Worm (Caenorhabditis elegans) whole organism, L4 larva: ENCODE data around the gene tbc-17.

Experiments
- F49E8.2 ChIP-seq: sonication (generic microtip); optimal IDR thresholded peaks from 2 replicates; lab custom pipeline; 2016; ENCODE audit warnings: missing compliant biosample characterization, mild to moderate bottlenecking, missing genetic modification characterization, borderline replicate concordance
- Y48G9A.11 ChIP-seq: fragments of 200-800 bp; sonication (Bioruptor generic); IDR thresholded peaks from 2 replicates; pipeline ENCODE4 v1.3.6; 2022; ENCODE audit warnings: missing genetic modification reagents, missing genetic modification characterization, missing compliant biosample characterization
- Y5F2A.4 ChIP-seq: fragments of 200-800 bp; sonication (Bioruptor generic); optimal IDR thresholded peaks from 2 replicates; lab custom pipeline; 2018; ENCODE audit warnings: mild to moderate bottlenecking, missing genetic modification characterization, missing compliant biosample characterization
- ZK546.5 ChIP-seq, 2 experiments: sonication (generic microtip); optimal IDR thresholded peaks; 2 replicates each; lab custom pipeline; 2017; ENCODE audit warnings: missing biosample characterization in 2 of 2, missing genetic modification characterization in 2 of 2
- aha-1 ChIP-seq: fragments of 150-350 bp; peaks from one replicate; lab custom pipeline; 2014; ENCODE audit warnings: missing biosample characterization, missing genetic modification characterization
- arid-1 ChIP-seq: fragments of 200-800 bp; sonication (Bioruptor generic); conservative IDR thresholded peaks from 2 replicates; pipeline ENCODE4 v1.3.6; 2022; ENCODE audit warnings: missing genetic modification reagents, missing genetic modification characterization, missing compliant biosample characterization
- attf-4 ChIP-seq: sonication (generic microtip); optimal IDR thresholded peaks from 3 replicates; lab custom pipeline; 2017; ENCODE audit warnings: missing biosample characterization, missing genetic modification characterization
- ceh-32 ChIP-seq: sonication (generic microtip); optimal IDR thresholded peaks from 2 replicates; lab custom pipeline; 2016; ENCODE audit warnings: mild to moderate bottlenecking, missing genetic modification characterization, missing compliant biosample characterization; ENCODE audit not compliant: poor library complexity
- ceh-62 ChIP-seq: sonication (generic microtip); optimal IDR thresholded peaks from 2 replicates; lab custom pipeline; 2017; ENCODE audit warnings: missing biosample characterization, missing genetic modification characterization
- ces-1 ChIP-seq: fragments of 150-350 bp; sonication (generic microtip); optimal IDR thresholded peaks from 4 replicates; lab custom pipeline; 2014; ENCODE audit warnings: missing biosample characterization, missing genetic modification reagents, missing genetic modification characterization
- cey-2 ChIP-seq: sonication (generic microtip); optimal IDR thresholded peaks from 3 replicates; lab custom pipeline; 2017; ENCODE audit warnings: missing genetic modification characterization, mild to moderate bottlenecking, missing compliant biosample characterization, antibody characterized with exemption, borderline replicate concordance; ENCODE audit not compliant: insufficient read depth
- ctbp-1 ChIP-seq: fragments of 200-800 bp; sonication (Bioruptor generic); IDR thresholded peaks from 2 replicates; pipeline ENCODE4 v1.3.6; 2022; ENCODE audit warnings: missing genetic modification reagents, missing genetic modification characterization, missing compliant biosample characterization
- daf-16 ChIP-seq, 3 experiments: sonication (generic microtip); optimal IDR thresholded peaks; 2 replicates each; lab custom pipeline; 2016 to 2017; ENCODE audit warnings: missing genetic modification characterization in 3 of 3, missing genetic modification reagents in 3 of 3, mild to moderate bottlenecking in 2 of 3, missing compliant biosample characterization in 2 of 3, missing biosample characterization in 1 of 3, moderate library complexity in 1 of 3
- daf-19 ChIP-seq: fragments of 200-800 bp; sonication (Bioruptor generic); conservative IDR thresholded peaks from 2 replicates; pipeline ENCODE4 v1.3.6; 2022; ENCODE audit warnings: missing genetic modification characterization, missing compliant biosample characterization
- daf-8 ChIP-seq: fragments of 200-800 bp; sonication (Bioruptor generic); IDR thresholded peaks from 2 replicates; pipeline ENCODE4 v1.3.6; 2022; ENCODE audit warnings: missing genetic modification characterization, missing compliant biosample characterization
- dmd-8 ChIP-seq: fragments of 200-800 bp; sonication (Bioruptor generic); IDR thresholded peaks from 2 replicates; pipeline ENCODE4 v1.3.6; 2022; ENCODE audit warnings: missing genetic modification characterization, missing compliant biosample characterization
- dmd-9 ChIP-seq: fragments of 200-800 bp; sonication (Bioruptor generic); IDR thresholded peaks from 2 replicates; pipeline ENCODE4 v1.3.6; 2022; ENCODE audit warnings: missing genetic modification reagents, missing genetic modification characterization, missing compliant biosample characterization
- dpl-1 ChIP-seq: fragments of 150-350 bp; optimal IDR thresholded peaks from 2 replicates; lab custom pipeline; 2014; ENCODE audit warnings: missing biosample characterization, missing genetic modification reagents, missing genetic modification characterization
- duxl-1 ChIP-seq: sonication (generic microtip); optimal IDR thresholded peaks from 2 replicates; lab custom pipeline; 2016; ENCODE audit warnings: mild to moderate bottlenecking, missing genetic modification characterization, moderate library complexity, missing compliant biosample characterization; ENCODE audit not compliant: poor library complexity
- dve-1 ChIP-seq: sonication (generic microtip); optimal IDR thresholded peaks from 2 replicates; lab custom pipeline; 2017; ENCODE audit warnings: antibody characterized with exemption, mild to moderate bottlenecking, missing genetic modification characterization, missing compliant biosample characterization; ENCODE audit not compliant: insufficient read depth
- egl-27 ChIP-seq: sonication (generic microtip); optimal IDR thresholded peaks from 3 replicates; lab custom pipeline; 2017; ENCODE audit warnings: missing biosample characterization, missing genetic modification reagents, missing genetic modification characterization
- egl-43 ChIP-seq: fragments of 200-800 bp; sonication (Bioruptor generic); IDR thresholded peaks from 2 replicates; pipeline ENCODE4 v1.3.6; 2022; ENCODE audit warnings: missing genetic modification reagents, missing genetic modification characterization, missing compliant biosample characterization
- hif-1 ChIP-seq, 2 experiments: sonication (generic microtip); optimal IDR thresholded peaks; 2 replicates each; lab custom pipeline; 2016 to 2017; ENCODE audit warnings: missing compliant biosample characterization in 2 of 2, missing genetic modification characterization in 2 of 2, missing genetic modification reagents in 2 of 2, missing genotype in 2 of 2, mild to moderate bottlenecking in 1 of 2
- lim-7 ChIP-seq: fragments of 200-800 bp; sonication (Bioruptor generic); IDR thresholded peaks from 2 replicates; pipeline ENCODE4 v1.3.6; 2022; ENCODE audit warnings: missing genetic modification characterization, missing compliant biosample characterization
- lin-13 ChIP-seq: fragments of 150-350 bp; optimal IDR thresholded peaks from 2 replicates; lab custom pipeline; 2014; ENCODE audit warnings: missing biosample characterization, missing genetic modification reagents, missing genetic modification characterization
- lin-39 ChIP-seq: fragments of 150-350 bp; optimal IDR thresholded peaks from 2 replicates; lab custom pipeline; 2014; ENCODE audit warnings: missing biosample characterization, missing genetic modification reagents, missing genetic modification characterization
- lsy-2 ChIP-seq, 2 experiments: fragments of 150-350 bp in 1 of 2; sonication (generic microtip) in 1 of 2; optimal IDR thresholded peaks; 2 replicates each; lab custom pipeline; 2014 to 2017; ENCODE audit warnings: missing biosample characterization in 2 of 2, missing genetic modification characterization in 2 of 2
- madf-5 ChIP-seq, 2 experiments: fragments of 200-800 bp; sonication (Bioruptor generic); IDR thresholded peaks; 2 replicates each; pipeline ENCODE4 v1.3.6; 2022; ENCODE audit warnings: missing compliant biosample characterization in 2 of 2, missing genetic modification characterization in 2 of 2
- mdt-29 ChIP-seq: fragments of 200-800 bp; sonication (Bioruptor generic); IDR thresholded peaks from 2 replicates; pipeline ENCODE4 v1.3.6; 2022; ENCODE audit warnings: missing genetic modification reagents, missing genetic modification characterization, missing compliant biosample characterization
- mep-1 ChIP-seq: fragments of 150-350 bp; sonication (generic microtip); optimal IDR thresholded peaks from 3 replicates; lab custom pipeline; 2014; ENCODE audit warnings: missing biosample characterization, missing genetic modification characterization
- mes-2 ChIP-seq: sonication (generic microtip); optimal IDR thresholded peaks from 2 replicates; lab custom pipeline; 2016; ENCODE audit warnings: missing genotype, mild to moderate bottlenecking, missing genetic modification characterization, missing compliant biosample characterization; ENCODE audit not compliant: poor library complexity, severe bottlenecking
- nhr-237 ChIP-seq: sonication (generic microtip); optimal IDR thresholded peaks from 2 replicates; lab custom pipeline; 2017; ENCODE audit warnings: missing biosample characterization, missing genetic modification characterization
- nhr-25 ChIP-seq: sonication (generic microtip); optimal IDR thresholded peaks from 2 replicates; lab custom pipeline; 2017; ENCODE audit warnings: missing genetic modification characterization, mild to moderate bottlenecking, missing compliant biosample characterization, antibody characterized with exemption, moderate library complexity, borderline replicate concordance; ENCODE audit not compliant: insufficient read depth
- nhr-41 ChIP-seq: fragments of 200-800 bp; sonication (Bioruptor generic); IDR thresholded peaks from 2 replicates; pipeline ENCODE4 v1.3.6; 2022; ENCODE audit warnings: missing genetic modification reagents, missing genetic modification characterization, missing compliant biosample characterization
- nhr-42 ChIP-seq: fragments of 200-800 bp; sonication (Bioruptor generic); IDR thresholded peaks from 2 replicates; pipeline ENCODE4 v1.3.6; 2022; ENCODE audit warnings: missing genetic modification characterization, missing compliant biosample characterization
- nhr-48 ChIP-seq: sonication (generic microtip); optimal IDR thresholded peaks from 2 replicates; lab custom pipeline; 2016; ENCODE audit warnings: mild to moderate bottlenecking, missing genetic modification characterization, missing compliant biosample characterization
- nhr-6 ChIP-seq: fragments of 150-350 bp; optimal IDR thresholded peaks from 2 replicates; lab custom pipeline; 2014; ENCODE audit warnings: missing biosample characterization, missing genetic modification characterization
- rbr-2 ChIP-seq: sonication (generic microtip); optimal IDR thresholded peaks from 2 replicates; lab custom pipeline; 2016; ENCODE audit warnings: missing genotype, missing genetic modification characterization, missing compliant biosample characterization
- set-16 ChIP-seq: fragments of 200-800 bp; sonication (Bioruptor generic); IDR thresholded peaks from 2 replicates; pipeline ENCODE4 v1.3.6; 2022; ENCODE audit warnings: missing genetic modification reagents, missing genetic modification characterization, missing compliant biosample characterization
- snpc-4 ChIP-seq: fragments of 150-350 bp; optimal IDR thresholded peaks from 2 replicates; lab custom pipeline; 2014; ENCODE audit warnings: missing biosample characterization, missing genetic modification characterization
- tag-97 ChIP-seq: fragments of 200-800 bp; sonication (Bioruptor generic); IDR thresholded peaks from 2 replicates; pipeline ENCODE4 v1.3.6; 2022; ENCODE audit warnings: missing genetic modification characterization, missing compliant biosample characterization
- unc-130 ChIP-seq: sonication (generic microtip); optimal IDR thresholded peaks from 2 replicates; lab custom pipeline; 2016; ENCODE audit warnings: missing genetic modification reagents, missing genetic modification characterization, missing compliant biosample characterization
- vab-7 ChIP-seq: fragments of 200-800 bp; sonication (Bioruptor generic); IDR thresholded peaks from 2 replicates; pipeline ENCODE4 v1.3.6; 2022; ENCODE audit warnings: missing genetic modification reagents, missing genetic modification characterization, missing compliant biosample characterization
- zfp-2 ChIP-seq: sonication (generic microtip); optimal IDR thresholded peaks from 2 replicates; lab custom pipeline; 2016; ENCODE audit warnings: mild to moderate bottlenecking, missing genetic modification characterization, missing compliant biosample characterization
- ztf-7 ChIP-seq: fragments of 150-350 bp; optimal IDR thresholded peaks from 2 replicates; lab custom pipeline; 2014; ENCODE audit warnings: missing biosample characterization, missing genetic modification characterization

tbc-17 gene

ce11 chrII:12738284-12739201, 44.3 kb downstream of the tbc-17 start, which contains the start of gene pisy-1 (continued):
- TF ChIP-seq hif-1 (tag; optimal IDR thresholded peaks at IDR 0.05; lab: Kevin White, UChicago) (peak in 1 of 2 experiments; percentile 35), nhr-237 (tag; lab: Kevin White, UChicago) (no peak), ztf-7 (tag; lab: Kevin White, UChicago) (no peak), nhr-25 (no peak), nhr-6 (peak; percentile 70), nhr-41 (no peak), snpc-4 (tag; lab: Kevin White, UChicago) (no peak), lin-39 (tag; lab: Kevin White, UChicago) (no peak), nhr-48 (tag; lab: Kevin White, UChicago) (no peak), tag-97 (GFP tag; lab: Robert Waterston, UW) (no peak), dmd-8 (GFP tag; lab: Robert Waterston, UW) (no peak), lsy-2 (tag; optimal IDR thresholded peaks at IDR 0.05; lab: Kevin White, UChicago) (peak in 1 of 2 experiments; percentile 79), arid-1 (GFP tag; lab: Robert Waterston, UW) (no peak; the same call in 1 of the 2 replicates), ctbp-1 (GFP tag; lab: Robert Waterston, UW) (no peak), mes-2 (peak; percentile 74), vab-7 (GFP tag; lab: Robert Waterston, UW) (no peak), nhr-42 (GFP tag; lab: Robert Waterston, UW) (no peak), dmd-9 (GFP tag; lab: Robert Waterston, UW) (no peak), lin-13 (GFP tag; lab: Kevin White, UChicago) (peak; percentile 50), dve-1 (tag; lab: Kevin White, UChicago) (peak; percentile 51)

ce11 chrII:12739306-12739705, 45.1 kb downstream of the tbc-17 start:
- TF ChIP-seq zfp-2 (tag; lab: Kevin White, UChicago) (no peak), ces-1 (GFP tag; lab: Kevin White, UChicago) (no peak), nhr-48 (tag; lab: Kevin White, UChicago) (no peak), ceh-62 (tag; lab: Kevin White, UChicago) (no peak), daf-16 (GFP tag; optimal IDR thresholded peaks at IDR 0.05; lab: Kevin White, UChicago) (no peak), daf-16 (tag; optimal IDR thresholded peaks at IDR 0.05; lab: Kevin White, UChicago) (no peak), Y48G9A.11 (peak; percentile 82), Y5F2A.4 (GFP tag; lab: Kevin White, UChicago) (no peak), ZK546.5 (tag; optimal IDR thresholded peaks at IDR 0.05; lab: Kevin White, UChicago) (no peak), mdt-29 (no peak), madf-5 (GFP tag; IDR thresholded peaks at IDR 0.05; lab: Robert Waterston, UW) (no peak), unc-130 (peak; percentile 84), dpl-1 (GFP tag; lab: Kevin White, UChicago) (no peak), daf-19 (GFP tag; lab: Robert Waterston, UW) (no peak), attf-4 (tag; lab: Kevin White, UChicago) (no peak), mes-2 (no peak), dmd-9 (GFP tag; lab: Robert Waterston, UW) (no peak), egl-43 (GFP tag; lab: Robert Waterston, UW) (no peak), mep-1 (tag; lab: Kevin White, UChicago) (no peak), lim-7 (GFP tag; lab: Robert Waterston, UW) (no peak), duxl-1 (tag; lab: Kevin White, UChicago) (no peak), rbr-2 (tag; lab: Kevin White, UChicago) (no peak), F49E8.2 (tag; lab: Kevin White, UChicago) (peak; percentile 65), egl-27 (tag; lab: Kevin White, UChicago) (no peak), cey-2 (tag; lab: Kevin White, UChicago) (no peak), set-16 (GFP tag; lab: Robert Waterston, UW) (no peak), daf-8 (no peak), nhr-42 (GFP tag; lab: Robert Waterston, UW) (no peak), aha-1 (tag; lab: Kevin White, UChicago) (peak; percentile 42), ceh-32 (tag; lab: Kevin White, UChicago) (no peak)
